Fruit fly (Drosophila melanogaster) whole organism, embryonic: ENCODE results near the gene Unr.

Source experiments
- Ada2b ChIP-seq: fragments of 200-800 bp; sonication (Bioruptor generic); IDR thresholded peaks from 2 replicates; pipeline ENCODE4 v1.3.6; 2022; ENCODE audit warnings: missing biosample characterization, missing genetic modification characterization
- Aef1 ChIP-seq: fragments of 200-800 bp; sonication (Bioruptor generic); IDR thresholded peaks from 3 replicates; pipeline ENCODE4 v1.3.6; 2022; ENCODE audit warnings: missing biosample characterization, missing genetic modification characterization
- Bteb2 ChIP-seq: fragments of 200-800 bp; sonication (Bioruptor generic); optimal IDR thresholded peaks from 2 replicates; lab custom pipeline; 2016; ENCODE audit warnings: missing biosample characterization, missing genetic modification characterization
- CG10209 ChIP-seq: fragments of 200-800 bp; sonication (Bioruptor generic); optimal IDR thresholded peaks from 3 replicates; lab custom pipeline; 2017; ENCODE audit warnings: missing biosample characterization, mild to moderate bottlenecking, missing genetic modification characterization, missing genetic modification reagents
- CG10267 ChIP-seq: fragments of 200-800 bp; sonication (Bioruptor generic); optimal IDR thresholded peaks from 2 replicates; lab custom pipeline; 2018; ENCODE audit warnings: missing biosample characterization, mild to moderate bottlenecking, missing genetic modification characterization, moderate library complexity
- CG11695 ChIP-seq: fragments of 200-800 bp; sonication (Bioruptor generic); IDR thresholded peaks from 3 replicates; pipeline ENCODE4 v1.3.6; 2022; ENCODE audit warnings: missing biosample characterization, missing genetic modification characterization
- CG12071 ChIP-seq: fragments of 200-800 bp; sonication (Bioruptor generic); optimal IDR thresholded peaks from 3 replicates; lab custom pipeline; 2018; ENCODE audit warnings: missing biosample characterization, mild to moderate bottlenecking, missing genetic modification characterization
- CG15479 ChIP-seq: fragments of 200-800 bp; sonication (Bioruptor generic); optimal IDR thresholded peaks from 3 replicates; lab custom pipeline; 2019; ENCODE audit warnings: missing biosample characterization, mild to moderate bottlenecking, missing genetic modification characterization, moderate library complexity
- CG15514 ChIP-seq: fragments of 200-800 bp; sonication (Bioruptor generic); optimal IDR thresholded peaks from 3 replicates; lab custom pipeline; 2017; ENCODE audit warnings: missing biosample characterization, missing genetic modification characterization, mild to moderate bottlenecking, moderate library complexity, missing genetic modification reagents
- CG18476 ChIP-seq: fragments of 200-800 bp; sonication (Bioruptor generic); optimal IDR thresholded peaks from 2 replicates; lab custom pipeline; 2016; ENCODE audit warnings: missing biosample characterization, mild to moderate bottlenecking, missing genetic modification characterization
- CG18764 ChIP-seq: fragments of 200-800 bp; sonication (Bioruptor generic); optimal IDR thresholded peaks from 3 replicates; lab custom pipeline; 2016; ENCODE audit warnings: missing biosample characterization, missing genetic modification characterization
- CG3838 ChIP-seq: fragments of 200-800 bp; sonication (Bioruptor generic); optimal IDR thresholded peaks from 3 replicates; lab custom pipeline; 2016; ENCODE audit warnings: missing biosample characterization, missing genetic modification characterization
- CG5953 ChIP-seq: fragments of 200-800 bp; sonication (Bioruptor generic); IDR thresholded peaks from 2 replicates; pipeline ENCODE4 v1.3.6; 2022; ENCODE audit warnings: missing biosample characterization, missing genetic modification characterization
- CG7271 ChIP-seq: fragments of 200-800 bp; sonication (Bioruptor generic); optimal IDR thresholded peaks from 2 replicates; lab custom pipeline; 2018; ENCODE audit warnings: missing biosample characterization, mild to moderate bottlenecking, missing genetic modification characterization, moderate library complexity
- CG7372 ChIP-seq: fragments of 200-800 bp; sonication (Bioruptor generic); IDR thresholded peaks from 2 replicates; pipeline ENCODE4 v1.3.6; 2022; ENCODE audit warnings: missing biosample characterization, missing genetic modification characterization
- CG8765 ChIP-seq: fragments of 200-800 bp; sonication (Bioruptor generic); IDR thresholded peaks from 2 replicates; pipeline ENCODE4 v1.3.6; 2022; ENCODE audit warnings: missing biosample characterization, missing genetic modification characterization
- CTCF ChIP-seq: fragments of 200-800 bp; sonication (Bioruptor generic); optimal IDR thresholded peaks from 2 replicates; lab custom pipeline; 2017; ENCODE audit warnings: missing biosample characterization, mild to moderate bottlenecking, missing genetic modification characterization, moderate library complexity
- Camta ChIP-seq: fragments of 200-800 bp; sonication (Bioruptor generic); optimal IDR thresholded peaks from 2 replicates; lab custom pipeline; 2016; ENCODE audit warnings: missing biosample characterization, missing genetic modification characterization
- D19A ChIP-seq: fragments of 200-800 bp; optimal IDR thresholded peaks from 3 replicates; lab custom pipeline; 2019; ENCODE audit warnings: missing biosample characterization, mild to moderate bottlenecking, missing genetic modification characterization, moderate library complexity
- Dll ChIP-seq: fragments of 200-800 bp; sonication (Bioruptor generic); IDR thresholded peaks from 4 replicates; pipeline ENCODE4 v1.3.6; 2022; ENCODE audit warnings: missing biosample characterization, missing genetic modification characterization; ENCODE audit not compliant: partially characterized antibody
- E2f2 ChIP-seq: fragments of 200-800 bp; sonication (Bioruptor generic); IDR thresholded peaks from 2 replicates; pipeline ENCODE4 v1.3.6; 2022; ENCODE audit warnings: missing biosample characterization, missing genetic modification characterization
- H2.0 ChIP-seq: fragments of 200-800 bp; sonication (Bioruptor generic); IDR thresholded peaks from 2 replicates; pipeline ENCODE4 v1.3.6; 2022; ENCODE audit warnings: missing biosample characterization, missing genetic modification characterization
- Hey ChIP-seq: fragments of 200-800 bp; sonication (Bioruptor generic); optimal IDR thresholded peaks from 3 replicates; lab custom pipeline; 2018; ENCODE audit warnings: missing biosample characterization, mild to moderate bottlenecking, missing genetic modification characterization
- HmgD ChIP-seq: fragments of 200-800 bp; sonication (Bioruptor generic); optimal IDR thresholded peaks from 3 replicates; lab custom pipeline; 2016; ENCODE audit warnings: missing biosample characterization, missing genetic modification characterization
- NK7.1 ChIP-seq: fragments of 200-800 bp; sonication (Bioruptor generic); optimal IDR thresholded peaks from 3 replicates; lab custom pipeline; 2016; ENCODE audit warnings: missing biosample characterization, missing genetic modification characterization
- Oaz ChIP-seq: fragments of 200-800 bp; sonication (Bioruptor generic); IDR thresholded peaks from 2 replicates; pipeline ENCODE4 v1.3.6; 2022; ENCODE audit warnings: missing biosample characterization, missing genetic modification characterization
- Ravus ChIP-seq: fragments of 200-800 bp; sonication (Bioruptor generic); IDR thresholded peaks from 2 replicates; pipeline ENCODE4 v1.3.6; 2022; ENCODE audit warnings: missing biosample characterization, missing genetic modification characterization
- Scr ChIP-seq: fragments of 200-800 bp; sonication (Bioruptor generic); IDR thresholded peaks from 2 replicates; pipeline ENCODE4 v1.3.6; 2022; ENCODE audit warnings: missing biosample characterization, missing genetic modification characterization; ENCODE audit not compliant: partially characterized antibody
- Sin3A ChIP-seq: fragments of >200 bp; optimal IDR thresholded peaks from 2 replicates; lab custom pipeline; 2018
- Trl ChIP-seq, 3 experiments: fragments of >200 bp in 2 of 3; fragments of 200-800 bp in 1 of 3; sonication (Bioruptor generic) in 1 of 3; optimal IDR thresholded peaks; 2 replicates in 1 of 3; 3 replicates in 2 of 3; lab custom pipeline; 2016 to 2017; ENCODE audit warnings: missing biosample characterization in 1 of 3, missing genetic modification characterization in 1 of 3
- Usf ChIP-seq: fragments of 200-800 bp; sonication (Bioruptor generic); optimal IDR thresholded peaks from 2 replicates; lab custom pipeline; 2017; ENCODE audit warnings: missing genotype, missing biosample characterization, missing genetic modification characterization
- ap ChIP-seq: fragments of 200-800 bp; sonication (Bioruptor generic); IDR thresholded peaks from 2 replicates; pipeline ENCODE4 v1.3.6; 2022; ENCODE audit warnings: missing biosample characterization, missing genetic modification characterization
- ara ChIP-seq: fragments of 200-800 bp; sonication (Bioruptor generic); IDR thresholded peaks from 2 replicates; pipeline ENCODE4 v1.3.6; 2022; ENCODE audit warnings: missing biosample characterization, missing genetic modification characterization
- cg ChIP-seq: fragments of 200-800 bp; sonication (Bioruptor generic); optimal IDR thresholded peaks from 3 replicates; lab custom pipeline; 2019; ENCODE audit warnings: missing biosample characterization, mild to moderate bottlenecking, missing genetic modification characterization, moderate library complexity
- ci ChIP-seq: fragments of 200-800 bp; sonication (Bioruptor generic); IDR thresholded peaks from 3 replicates; pipeline ENCODE4 v1.3.6; 2022; ENCODE audit warnings: missing biosample characterization, missing genetic modification characterization
- dimm ChIP-seq: fragments of 200-800 bp; sonication (Bioruptor generic); IDR thresholded peaks from 2 replicates; pipeline ENCODE4 v1.3.6; 2022; ENCODE audit warnings: missing biosample characterization, missing genetic modification characterization
- dmrt99B ChIP-seq: fragments of 200-800 bp; sonication (Bioruptor generic); optimal IDR thresholded peaks from 2 replicates; lab custom pipeline; 2018; ENCODE audit warnings: missing biosample characterization, mild to moderate bottlenecking, missing genetic modification characterization, moderate library complexity
- esg ChIP-seq: fragments of 200-800 bp; sonication (Bioruptor generic); conservative IDR thresholded peaks from 2 replicates; pipeline ENCODE4 v1.3.6; 2022; ENCODE audit warnings: missing biosample characterization, missing genetic modification characterization
- lmd ChIP-seq: fragments of 200-800 bp; sonication (Bioruptor generic); IDR thresholded peaks from 2 replicates; pipeline ENCODE4 v1.3.6; 2022; ENCODE audit warnings: missing biosample characterization, missing genetic modification characterization
- odd ChIP-seq: fragments of 200-800 bp; sonication (Bioruptor generic); optimal IDR thresholded peaks from 2 replicates; lab custom pipeline; 2017; ENCODE audit warnings: missing biosample characterization, mild to moderate bottlenecking, missing genetic modification characterization
- onecut ChIP-seq: fragments of 200-800 bp; sonication (Bioruptor generic); IDR thresholded peaks from 2 replicates; pipeline ENCODE4 v1.3.6; 2022; ENCODE audit warnings: missing biosample characterization, missing genetic modification characterization
- pho ChIP-seq: fragments of 200-800 bp; sonication (Bioruptor generic); optimal IDR thresholded peaks from 2 replicates; lab custom pipeline; 2016; ENCODE audit warnings: missing biosample characterization, missing genetic modification characterization
- rib ChIP-seq: fragments of 200-800 bp; sonication (Bioruptor generic); IDR thresholded peaks from 2 replicates; pipeline ENCODE4 v1.3.6; 2022; ENCODE audit warnings: missing biosample characterization, missing genetic modification characterization
- row ChIP-seq: fragments of 200-800 bp; sonication (Bioruptor generic); IDR thresholded peaks from 3 replicates; pipeline ENCODE4 v1.3.6; 2022; ENCODE audit warnings: missing biosample characterization, missing genetic modification characterization
- sc ChIP-seq, 3 experiments: fragments of >200 bp in 2 of 3; fragments of 200-800 bp in 1 of 3; sonication (Bioruptor generic) in 1 of 3; optimal IDR thresholded peaks; 2 replicates in 2 of 3; 3 replicates in 1 of 3; lab custom pipeline; 2017; ENCODE audit warnings: mild to moderate bottlenecking in 1 of 3, missing biosample characterization in 1 of 3, missing genetic modification characterization in 1 of 3, missing genetic modification reagents in 1 of 3
- tap ChIP-seq: fragments of 200-800 bp; optimal IDR thresholded peaks from 3 replicates; lab custom pipeline; 2019; ENCODE audit warnings: missing biosample characterization, mild to moderate bottlenecking, missing genetic modification characterization, moderate library complexity
- tio ChIP-seq: fragments of 200-800 bp; sonication (Bioruptor generic); optimal IDR thresholded peaks from 2 replicates; lab custom pipeline; 2017; ENCODE audit warnings: missing biosample characterization, missing genetic modification characterization, inconsistent platforms
- tup ChIP-seq: fragments of 200-800 bp; sonication (Bioruptor generic); optimal IDR thresholded peaks from 2 replicates; lab custom pipeline; 2016; ENCODE audit warnings: missing biosample characterization, mild to moderate bottlenecking, missing genetic modification characterization, moderate library complexity
- wor ChIP-seq: fragments of 200-800 bp; sonication (Bioruptor generic); IDR thresholded peaks from 2 replicates; pipeline ENCODE4 v1.3.6; 2022; ENCODE audit warnings: missing biosample characterization, missing genetic modification characterization
- z ChIP-seq: fragments of 200-800 bp; sonication (Bioruptor generic); IDR thresholded peaks from 3 replicates; pipeline ENCODE4 v1.3.6; 2022; ENCODE audit warnings: missing biosample characterization, missing genetic modification characterization
- zfh1 ChIP-seq: fragments of 200-800 bp; sonication (Bioruptor generic); IDR thresholded peaks from 3 replicates; pipeline ENCODE4 v1.3.6; 2022; ENCODE audit warnings: missing biosample characterization, missing genetic modification characterization
- zfh2 ChIP-seq: fragments of 200-800 bp; sonication (Bioruptor generic); optimal IDR thresholded peaks from 2 replicates; lab custom pipeline; 2016; ENCODE audit warnings: missing biosample characterization, missing genetic modification characterization

Gene Unr

DNA sequence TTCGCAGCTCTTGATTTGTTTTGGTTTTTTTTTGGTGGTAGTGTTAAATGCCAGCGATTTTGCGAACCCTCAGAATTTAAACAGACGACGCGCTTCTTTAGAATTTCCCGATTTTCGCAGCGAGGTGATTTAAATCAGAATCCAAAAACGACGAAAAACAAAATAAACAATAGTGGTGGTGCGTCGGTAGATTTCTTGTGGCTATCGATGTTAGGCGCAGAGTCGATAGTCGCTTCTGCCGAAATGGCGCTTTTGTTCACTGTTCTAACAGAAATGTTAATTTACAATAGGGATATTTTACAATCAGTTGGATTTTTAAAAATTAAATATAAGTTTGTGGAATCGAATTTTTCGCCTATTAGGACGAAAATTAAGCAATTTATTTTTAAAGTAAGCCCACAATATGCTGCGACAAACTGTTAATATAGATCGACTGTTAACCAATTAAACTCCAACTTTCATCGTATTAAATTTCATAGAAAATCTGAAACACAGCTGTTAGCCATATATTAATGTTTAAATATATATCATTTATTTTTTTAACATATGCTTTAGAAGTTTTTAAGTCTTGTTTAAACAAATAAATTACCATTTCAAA, 7.1 kb upstream of the Unr start, which contains the start of gene CG6983 (continued):
- TF ChIP-seq HmgD (GFP tag; lab: Kevin White, UChicago) (no peak), Oaz (GFP tag; lab: Robert Waterston, UW) (no peak), E2f2 (peak; percentile 62; the same call in 1 of the 2 replicates), dimm (GFP tag; lab: Robert Waterston, UW) (no peak), z (GFP tag; lab: Robert Waterston, UW) (no peak), CG7271 (tag; lab: Kevin White, UChicago) (no peak), CG5953 (GFP tag; lab: Robert Waterston, UW) (no peak), esg (no peak), tup (GFP tag; lab: Kevin White, UChicago) (no peak), CG8765 (GFP tag; lab: Robert Waterston, UW) (no peak), Aef1 (GFP tag; lab: Robert Waterston, UW) (no peak), tap (tag; lab: Kevin White, UChicago) (no peak), Bteb2 (no peak), CG10267 (tag; lab: Kevin White, UChicago) (peak; percentile 32), dmrt99B (tag; lab: Kevin White, UChicago) (no peak), Camta (GFP tag; lab: Kevin White, UChicago) (no peak), Dll (GFP tag; lab: Robert Waterston, UW) (peak; percentile 79), pho (GFP tag; lab: Kevin White, UChicago) (no peak), Scr (GFP tag; lab: Robert Waterston, UW) (peak; percentile 78), ara (GFP tag; lab: Robert Waterston, UW) (no peak), Sin3A (lab: Kevin White, UChicago) (no peak), CG15514 (GFP tag; lab: Kevin White, UChicago) (peak; percentile 3), zfh2 (no peak), D19A (tag; lab: Kevin White, UChicago) (no peak), Ravus (GFP tag; lab: Robert Waterston, UW) (no peak), onecut (no peak), row (no peak), wor (GFP tag; lab: Robert Waterston, UW) (no peak), CG11695 (GFP tag; lab: Robert Waterston, UW) (no peak), odd (no peak), sc (optimal IDR thresholded peaks at IDR 0.05; lab: Kevin White, UChicago) (no peak), sc (GFP tag; optimal IDR thresholded peaks at IDR 0.05; lab: Kevin White, UChicago) (no peak), zfh1 (0 out of 3 replicates have a peak, but pooled peaks have one; percentile 11), ci (GFP tag; lab: Robert Waterston, UW) (peak; percentile 77; the same call in 2 of the 3 replicates), CG18476 (GFP tag; lab: Kevin White, UChicago) (peak; percentile 26), Trl (optimal IDR thresholded peaks at IDR 0.05; lab: Kevin White, UChicago) (no peak), Trl (GFP tag; optimal IDR thresholded peaks at IDR 0.05; lab: Kevin White, UChicago) (no peak), CG3838 (no peak), Hey (tag; lab: Kevin White, UChicago) (no peak), lmd (GFP tag; lab: Robert Waterston, UW) (no peak), tio (no peak), Usf (GFP tag; lab: Kevin White, UChicago) (no peak), cg (no peak), CG10209 (GFP tag; lab: Kevin White, UChicago) (no peak), Ada2b (GFP tag; lab: Robert Waterston, UW) (no peak), CTCF (GFP tag; lab: Kevin White, UChicago) (peak; percentile 96), CG12071 (GFP tag; lab: Kevin White, UChicago) (no peak), CG18764 (GFP tag; lab: Kevin White, UChicago) (no peak), NK7.1 (GFP tag; lab: Kevin White, UChicago) (no peak), CG15479 (no peak), ap (GFP tag; lab: Robert Waterston, UW) (no peak), CG7372 (GFP tag; lab: Robert Waterston, UW) (no peak), rib (no peak), H2.0 (no peak)
